Worm (Caenorhabditis elegans) whole organism, L4 larva: ENCODE results near the gene ZK662.6.

Source experiments
- D1046.2 ChIP-seq: fragments of 200-800 bp; sonication (Bioruptor generic); IDR thresholded peaks from 2 replicates; pipeline ENCODE4 v1.3.6; 2022; ENCODE audit warnings: missing genetic modification characterization, missing compliant biosample characterization
- F10B5.3 ChIP-seq: sonication (generic microtip); optimal IDR thresholded peaks from 2 replicates; lab custom pipeline; 2016; ENCODE audit warnings: mild to moderate bottlenecking, missing genetic modification characterization, missing compliant biosample characterization
- Y48G9A.11 ChIP-seq: fragments of 200-800 bp; sonication (Bioruptor generic); IDR thresholded peaks from 2 replicates; pipeline ENCODE4 v1.3.6; 2022; ENCODE audit warnings: missing genetic modification reagents, missing genetic modification characterization, missing compliant biosample characterization
- Y5F2A.4 ChIP-seq: fragments of 200-800 bp; sonication (Bioruptor generic); optimal IDR thresholded peaks from 2 replicates; lab custom pipeline; 2018; ENCODE audit warnings: mild to moderate bottlenecking, missing genetic modification characterization, missing compliant biosample characterization
- ZK337.2 ChIP-seq: fragments of 200-800 bp; sonication (Bioruptor generic); IDR thresholded peaks from 2 replicates; pipeline ENCODE4 v1.3.6; 2022; ENCODE audit warnings: missing genetic modification reagents, missing genetic modification characterization, missing compliant biosample characterization
- ZK546.5 ChIP-seq, 2 experiments: sonication (generic microtip); optimal IDR thresholded peaks; 2 replicates each; lab custom pipeline; 2017; ENCODE audit warnings: missing biosample characterization in 2 of 2, missing genetic modification characterization in 2 of 2
- aha-1 ChIP-seq: fragments of 150-350 bp; peaks from one replicate; lab custom pipeline; 2014; ENCODE audit warnings: missing biosample characterization, missing genetic modification characterization
- aly-2 ChIP-seq: sonication (generic microtip); optimal IDR thresholded peaks from 2 replicates; lab custom pipeline; 2018; ENCODE audit warnings: missing biosample characterization, missing genetic modification characterization
- arid-1 ChIP-seq: fragments of 200-800 bp; sonication (Bioruptor generic); conservative IDR thresholded peaks from 2 replicates; pipeline ENCODE4 v1.3.6; 2022; ENCODE audit warnings: missing genetic modification reagents, missing genetic modification characterization, missing compliant biosample characterization
- ceh-20 ChIP-seq: fragments of 200-800 bp; sonication (Bioruptor generic); IDR thresholded peaks from 2 replicates; pipeline ENCODE4 v1.3.6; 2022; ENCODE audit warnings: missing genetic modification reagents, missing genetic modification characterization, missing compliant biosample characterization
- ceh-44 ChIP-seq: fragments of 200-800 bp; sonication (Bioruptor generic); IDR thresholded peaks from 2 replicates; pipeline ENCODE4 v1.3.6; 2022; ENCODE audit warnings: missing genetic modification reagents, missing genetic modification characterization, missing compliant biosample characterization
- ceh-62 ChIP-seq: sonication (generic microtip); optimal IDR thresholded peaks from 2 replicates; lab custom pipeline; 2017; ENCODE audit warnings: missing biosample characterization, missing genetic modification characterization
- ceh-82 ChIP-seq: sonication (generic microtip); optimal IDR thresholded peaks from 2 replicates; lab custom pipeline; 2017; ENCODE audit warnings: missing biosample characterization, missing genetic modification characterization
- ces-1 ChIP-seq: fragments of 150-350 bp; sonication (generic microtip); optimal IDR thresholded peaks from 4 replicates; lab custom pipeline; 2014; ENCODE audit warnings: missing biosample characterization, missing genetic modification reagents, missing genetic modification characterization
- daf-12 ChIP-seq: fragments of 150-350 bp; optimal IDR thresholded peaks from 2 replicates; lab custom pipeline; 2014; ENCODE audit warnings: missing biosample characterization, missing genetic modification reagents, missing genetic modification characterization
- daf-16 ChIP-seq, 3 experiments: sonication (generic microtip); optimal IDR thresholded peaks; 2 replicates each; lab custom pipeline; 2016 to 2017; ENCODE audit warnings: missing genetic modification characterization in 3 of 3, missing genetic modification reagents in 3 of 3, mild to moderate bottlenecking in 2 of 3, missing compliant biosample characterization in 2 of 3, missing biosample characterization in 1 of 3, moderate library complexity in 1 of 3
- dmd-6 ChIP-seq: fragments of 200-800 bp; sonication (Bioruptor generic); IDR thresholded peaks from 2 replicates; pipeline ENCODE4 v1.3.6; 2022; ENCODE audit warnings: missing genetic modification reagents, missing genetic modification characterization, missing compliant biosample characterization
- dpl-1 ChIP-seq: fragments of 150-350 bp; optimal IDR thresholded peaks from 2 replicates; lab custom pipeline; 2014; ENCODE audit warnings: missing biosample characterization, missing genetic modification reagents, missing genetic modification characterization
- dve-1 ChIP-seq: sonication (generic microtip); optimal IDR thresholded peaks from 2 replicates; lab custom pipeline; 2017; ENCODE audit warnings: antibody characterized with exemption, mild to moderate bottlenecking, missing genetic modification characterization, missing compliant biosample characterization; ENCODE audit not compliant: insufficient read depth
- hif-1 ChIP-seq, 2 experiments: sonication (generic microtip); optimal IDR thresholded peaks; 2 replicates each; lab custom pipeline; 2016 to 2017; ENCODE audit warnings: missing compliant biosample characterization in 2 of 2, missing genetic modification characterization in 2 of 2, missing genetic modification reagents in 2 of 2, missing genotype in 2 of 2, mild to moderate bottlenecking in 1 of 2
- hmg-1.1 ChIP-seq: fragments of 200-800 bp; sonication (Bioruptor generic); IDR thresholded peaks from 2 replicates; pipeline ENCODE4 v1.3.6; 2022; ENCODE audit warnings: missing genetic modification reagents, missing genetic modification characterization, missing compliant biosample characterization
- lin-1 ChIP-seq: fragments of 200-800 bp; sonication (Bioruptor generic); IDR thresholded peaks from 2 replicates; pipeline ENCODE4 v1.3.6; 2022; ENCODE audit warnings: missing genetic modification reagents, missing genetic modification characterization, missing compliant biosample characterization
- lin-29 ChIP-seq: fragments of 200-800 bp; sonication (Bioruptor generic); IDR thresholded peaks from 2 replicates; pipeline ENCODE4 v1.3.6; 2022; ENCODE audit warnings: missing genetic modification reagents, missing genetic modification characterization, missing compliant biosample characterization
- lin-38 ChIP-seq: fragments of 200-800 bp; sonication (Bioruptor generic); IDR thresholded peaks from 2 replicates; pipeline ENCODE4 v1.3.6; 2022; ENCODE audit warnings: missing genetic modification reagents, missing genetic modification characterization, missing compliant biosample characterization
- lir-3 ChIP-seq: sonication (generic microtip); optimal IDR thresholded peaks from 2 replicates; lab custom pipeline; 2016; ENCODE audit warnings: mild to moderate bottlenecking, missing genetic modification characterization, missing compliant biosample characterization
- lsy-2 ChIP-seq, 2 experiments: fragments of 150-350 bp in 1 of 2; sonication (generic microtip) in 1 of 2; optimal IDR thresholded peaks; 2 replicates each; lab custom pipeline; 2014 to 2017; ENCODE audit warnings: missing biosample characterization in 2 of 2, missing genetic modification characterization in 2 of 2
- madf-5 ChIP-seq, 2 experiments: fragments of 200-800 bp; sonication (Bioruptor generic); IDR thresholded peaks; 2 replicates each; pipeline ENCODE4 v1.3.6; 2022; ENCODE audit warnings: missing compliant biosample characterization in 2 of 2, missing genetic modification characterization in 2 of 2
- mdl-1 ChIP-seq, 2 experiments: fragments of 150-350 bp in 1 of 2; sonication (generic microtip) in 1 of 2; optimal IDR thresholded peaks; 2 replicates each; lab custom pipeline; 2014 to 2017; ENCODE audit warnings: missing biosample characterization in 2 of 2, missing genetic modification characterization in 2 of 2
- mdt-29 ChIP-seq: fragments of 200-800 bp; sonication (Bioruptor generic); IDR thresholded peaks from 2 replicates; pipeline ENCODE4 v1.3.6; 2022; ENCODE audit warnings: missing genetic modification reagents, missing genetic modification characterization, missing compliant biosample characterization
- mep-1 ChIP-seq: fragments of 150-350 bp; sonication (generic microtip); optimal IDR thresholded peaks from 3 replicates; lab custom pipeline; 2014; ENCODE audit warnings: missing biosample characterization, missing genetic modification characterization
- mxl-2 ChIP-seq: fragments of 200-800 bp; sonication (Bioruptor generic); conservative IDR thresholded peaks from 2 replicates; pipeline ENCODE4 v1.3.6; 2022; ENCODE audit warnings: missing genetic modification reagents, missing genetic modification characterization, missing compliant biosample characterization
- mxl-3 ChIP-seq: fragments of 200-800 bp; sonication (Bioruptor generic); optimal IDR thresholded peaks from 2 replicates; lab custom pipeline; 2018; ENCODE audit warnings: mild to moderate bottlenecking, missing genetic modification characterization, missing compliant biosample characterization
- nhr-102 ChIP-seq: sonication (generic microtip); optimal IDR thresholded peaks from 2 replicates; lab custom pipeline; 2016; ENCODE audit warnings: mild to moderate bottlenecking, missing genetic modification characterization, moderate library complexity, missing compliant biosample characterization
- nhr-11 ChIP-seq: fragments of 150-350 bp; optimal IDR thresholded peaks from 2 replicates; lab custom pipeline; 2014; ENCODE audit warnings: missing biosample characterization, missing genetic modification characterization
- nhr-111 ChIP-seq: fragments of 200-800 bp; sonication (Bioruptor generic); optimal IDR thresholded peaks from 2 replicates; lab custom pipeline; 2018; ENCODE audit warnings: mild to moderate bottlenecking, missing genetic modification characterization, missing compliant biosample characterization
- nhr-25 ChIP-seq: sonication (generic microtip); optimal IDR thresholded peaks from 2 replicates; lab custom pipeline; 2017; ENCODE audit warnings: missing genetic modification characterization, mild to moderate bottlenecking, missing compliant biosample characterization, antibody characterized with exemption, moderate library complexity, borderline replicate concordance; ENCODE audit not compliant: insufficient read depth
- nhr-28 ChIP-seq: fragments of 150-350 bp; optimal IDR thresholded peaks from 2 replicates; lab custom pipeline; 2014; ENCODE audit warnings: missing biosample characterization, missing genetic modification characterization
- nhr-42 ChIP-seq: fragments of 200-800 bp; sonication (Bioruptor generic); IDR thresholded peaks from 2 replicates; pipeline ENCODE4 v1.3.6; 2022; ENCODE audit warnings: missing genetic modification characterization, missing compliant biosample characterization
- nhr-48 ChIP-seq: sonication (generic microtip); optimal IDR thresholded peaks from 2 replicates; lab custom pipeline; 2016; ENCODE audit warnings: mild to moderate bottlenecking, missing genetic modification characterization, missing compliant biosample characterization
- nhr-6 ChIP-seq: fragments of 150-350 bp; optimal IDR thresholded peaks from 2 replicates; lab custom pipeline; 2014; ENCODE audit warnings: missing biosample characterization, missing genetic modification characterization
- nhr-76 ChIP-seq: fragments of 150-350 bp; optimal IDR thresholded peaks from 2 replicates; lab custom pipeline; 2014; ENCODE audit warnings: missing biosample characterization, missing genetic modification characterization
- nhr-77 ChIP-seq: fragments of 150-350 bp; optimal IDR thresholded peaks from 2 replicates; lab custom pipeline; 2014; ENCODE audit warnings: missing biosample characterization, missing genetic modification characterization
- sdz-12 ChIP-seq: fragments of 200-800 bp; sonication (Bioruptor generic); optimal IDR thresholded peaks from 2 replicates; lab custom pipeline; 2018; ENCODE audit warnings: mild to moderate bottlenecking, missing genetic modification characterization, missing compliant biosample characterization
- set-16 ChIP-seq: fragments of 200-800 bp; sonication (Bioruptor generic); IDR thresholded peaks from 2 replicates; pipeline ENCODE4 v1.3.6; 2022; ENCODE audit warnings: missing genetic modification reagents, missing genetic modification characterization, missing compliant biosample characterization
- skn-1 ChIP-seq: fragments of 150-350 bp; optimal IDR thresholded peaks from 2 replicates; lab custom pipeline; 2014; ENCODE audit warnings: missing biosample characterization, missing genetic modification characterization
- snpc-4 ChIP-seq: fragments of 150-350 bp; optimal IDR thresholded peaks from 2 replicates; lab custom pipeline; 2014; ENCODE audit warnings: missing biosample characterization, missing genetic modification characterization
- spr-1 ChIP-seq: sonication (generic microtip); optimal IDR thresholded peaks from 2 replicates; lab custom pipeline; 2016; ENCODE audit warnings: mild to moderate bottlenecking, missing genetic modification characterization, missing compliant biosample characterization
- tra-1 ChIP-seq: fragments of 200-800 bp; sonication (Bioruptor generic); IDR thresholded peaks from 2 replicates; pipeline ENCODE4 v1.3.6; 2022; ENCODE audit warnings: missing genetic modification reagents, missing genetic modification characterization, missing compliant biosample characterization
- unc-39 ChIP-seq: sonication (generic microtip); optimal IDR thresholded peaks from 2 replicates; lab custom pipeline; 2017; ENCODE audit warnings: missing biosample characterization, missing genetic modification characterization
- unc-62 ChIP-seq, 3 experiments: fragments of 150-350 bp in 1 of 3; sonication (generic microtip); optimal IDR thresholded peaks in 2 of 3; peaks in 1 of 3; 1 replicate in 1 of 3; 2 replicates in 2 of 3; lab custom pipeline; 2014 to 2017; ENCODE audit warnings: missing biosample characterization in 3 of 3, missing genetic modification characterization in 3 of 3, missing genetic modification reagents in 3 of 3, missing genotype in 1 of 3

The ZK662.6 gene

ce11 chrX:15736419-15736818 is 18.0 kb downstream of the ZK662.6 start:
- TF ChIP-seq F10B5.3 (tag; lab: Kevin White, UChicago) (peak; percentile 94), Y48G9A.11 (GFP tag; lab: Robert Waterston, UW) (no peak), lin-29 (GFP tag; lab: Robert Waterston, UW) (peak; percentile 66; the same call in 1 of the 2 replicates), unc-39 (no peak), nhr-48 (tag; lab: Kevin White, UChicago) (peak; percentile 44), nhr-76 (tag; lab: Kevin White, UChicago) (no peak), nhr-11 (tag; lab: Kevin White, UChicago) (peak; percentile 32), ZK546.5 (tag; optimal IDR thresholded peaks at IDR 0.05; lab: Kevin White, UChicago) (no peak), set-16 (GFP tag; lab: Robert Waterston, UW) (no peak), mdl-1 (tag; optimal IDR thresholded peaks at IDR 0.05; lab: Kevin White, UChicago) (peak in 1 of 2 experiments; percentile 40), madf-5 (GFP tag; IDR thresholded peaks at IDR 0.05; lab: Robert Waterston, UW) (peak in 1 of 2 experiments; percentile 47; a peak in 1 of 4 replicates), Y5F2A.4 (GFP tag; lab: Kevin White, UChicago) (no peak), ceh-62 (tag; lab: Kevin White, UChicago) (no peak), lsy-2 (tag; optimal IDR thresholded peaks at IDR 0.05; lab: Kevin White, UChicago) (peak; percentile 20 to 85), ZK337.2 (GFP tag; lab: Robert Waterston, UW) (no peak), ceh-20 (GFP tag; lab: Robert Waterston, UW) (peak; percentile 54; the same call in 1 of the 2 replicates), nhr-102 (tag; lab: Kevin White, UChicago) (peak; percentile 93), mdt-29 (no peak), skn-1 (no peak), unc-62 (GFP tag; optimal IDR thresholded peaks at IDR 0.05 in 1 of 2; lab: Kevin White, UChicago) (peak in 1 of 2 experiments; percentile 27), unc-62 (tag; optimal IDR thresholded peaks at IDR 0.05; lab: Kevin White, UChicago) (no peak), daf-12 (tag; lab: Kevin White, UChicago) (no peak), arid-1 (GFP tag; lab: Robert Waterston, UW) (no peak), dmd-6 (GFP tag; lab: Robert Waterston, UW) (peak; percentile 51), lin-38 (GFP tag; lab: Robert Waterston, UW) (no peak; the same call in 1 of the 2 replicates), lir-3 (tag; lab: Kevin White, UChicago) (peak; percentile 11), spr-1 (tag; lab: Kevin White, UChicago) (peak; percentile 68), hif-1 (tag; optimal IDR thresholded peaks at IDR 0.05; lab: Kevin White, UChicago) (peak in 1 of 2 experiments; percentile 46), sdz-12 (no peak), ceh-82 (tag; lab: Kevin White, UChicago) (no peak), nhr-111 (GFP tag; lab: Kevin White, UChicago) (no peak), nhr-25 (tag; lab: Kevin White, UChicago) (peak; percentile 32), ceh-44 (GFP tag; lab: Robert Waterston, UW) (no peak), daf-16 (GFP tag; optimal IDR thresholded peaks at IDR 0.05; lab: Kevin White, UChicago) (no peak), daf-16 (tag; optimal IDR thresholded peaks at IDR 0.05; lab: Kevin White, UChicago) (peak; percentile 67), dpl-1 (peak; percentile 11), nhr-42 (GFP tag; lab: Robert Waterston, UW) (peak; percentile 70), mxl-2 (GFP tag; lab: Robert Waterston, UW) (no peak), nhr-6 (tag; lab: Kevin White, UChicago) (peak; percentile 76), tra-1 (no peak), nhr-28 (peak; percentile 80), ces-1 (GFP tag; lab: Kevin White, UChicago) (peak; percentile 6), nhr-77 (tag; lab: Kevin White, UChicago) (peak; percentile 91), aha-1 (peak; percentile 31), mxl-3 (GFP tag; lab: Kevin White, UChicago) (peak; percentile 43), snpc-4 (tag; lab: Kevin White, UChicago) (no peak), lin-1 (GFP tag; lab: Robert Waterston, UW) (peak; percentile 61; the same call in 1 of the 2 replicates), mep-1 (peak; percentile 87), hmg-1.1 (GFP tag; lab: Robert Waterston, UW) (peak; percentile 91), D1046.2 (GFP tag; lab: Robert Waterston, UW) (no peak), aly-2 (tag; lab: Kevin White, UChicago) (no peak), dve-1 (tag; lab: Kevin White, UChicago) (peak; percentile 94)
